Fruit fly (Drosophila melanogaster) ovary, adult (tissue): ENCODE data around the gene CG10874.

Source experiments
- CG17801 ChIP-seq: fragments of 200-800 bp; optimal IDR thresholded peaks from 2 replicates; lab custom pipeline; 2019; ENCODE audit warnings: missing biosample characterization, mild to moderate bottlenecking, missing genetic modification characterization, moderate library complexity; ENCODE audit not compliant: partially characterized antibody

CG10874 gene

dm6 chr2L:2196590-2197474 lies 4.6 kb upstream of the CG10874 start:
- no peak for TF ChIP-seq CG17801

- no peak for TF ChIP-seq CG17801
Observed at dm6 chr2L:2195328-2195727, 3.1 kb upstream of the CG10874 start.

- no peak for TF ChIP-seq CG17801
Observed at dm6 chr2L:2194305-2194828, 2.2 kb upstream of the CG10874 start.

- TF ChIP-seq CG17801, result peak; percentile 83
Observed at dm6 chr2L:2193357-2193780, 1.2 kb upstream of the CG10874 start.

- TF ChIP-seq CG17801, result no peak
Observed at dm6 chr2L:2191404-2191803, 782 bp downstream of the CG10874 start.

dm6 chr2L:2190684-2191083 lies 1.5 kb downstream of the CG10874 start:
- no peak for TF ChIP-seq CG17801

- no peak for TF ChIP-seq CG17801
Observed at dm6 chr2L:2189100-2189499, 3.1 kb downstream of the CG10874 start.

dm6 chr2L:2187411-2187810 lies 4.8 kb downstream of the CG10874 start:
- TF ChIP-seq CG17801, result no peak

- no peak for TF ChIP-seq CG17801
Observed at dm6 chr2L:2185373-2185772, 6.8 kb downstream of the CG10874 start.

- no peak for TF ChIP-seq CG17801
Observed at dm6 chr2L:2184659-2185058, 7.5 kb downstream of the CG10874 start.

- TF ChIP-seq CG17801, result no peak
Observed at dm6 chr2L:2184129-2184528, 8.1 kb downstream of the CG10874 start.

- TF ChIP-seq CG17801, result no peak
Observed at dm6 chr2L:2182735-2183340, 9.3 kb downstream of the CG10874 start.

- no peak for TF ChIP-seq CG17801
Observed at dm6 chr2L:2181971-2182643, 10.1 kb downstream of the CG10874 start.

dm6 chr2L:2180665-2181064 lies 11.5 kb downstream of the CG10874 start:
- TF ChIP-seq CG17801, result no peak

- TF ChIP-seq CG17801, result no peak
Observed at dm6 chr2L:2180120-2180539, 12.1 kb downstream of the CG10874 start.

- TF ChIP-seq CG17801, result no peak
Observed at dm6 chr2L:2179366-2179765, 12.8 kb downstream of the CG10874 start.

dm6 chr2L:2178810-2179143 lies 13.4 kb downstream of the CG10874 start:
- TF ChIP-seq CG17801, result no peak
